Worm (Caenorhabditis elegans) whole organism, mixed stage, embryonic: Measurements from ENCODE around the gene dnj-24.
A peak's percentile ranks its signal among the peaks of the same experiment; 100 is the strongest.

Source experiments
- blmp-1 ChIP-seq: fragments of 150-350 bp; optimal IDR thresholded peaks from 2 replicates; lab custom pipeline; 2014; ENCODE audit warnings: missing biosample characterization, missing genetic modification characterization
- ceh-39 ChIP-seq: fragments of 150-350 bp; optimal IDR thresholded peaks from 2 replicates; lab custom pipeline; 2014; ENCODE audit warnings: missing biosample characterization, missing genetic modification characterization
- ceh-43 ChIP-seq: fragments of 200-800 bp; sonication (Bioruptor generic); optimal IDR thresholded peaks from 2 replicates; lab custom pipeline; 2018; ENCODE audit warnings: mild to moderate bottlenecking, missing genetic modification characterization, moderate library complexity, missing compliant biosample characterization
- ceh-83 ChIP-seq: fragments of 200-800 bp; sonication (Bioruptor generic); optimal IDR thresholded peaks from 2 replicates; lab custom pipeline; 2018; ENCODE audit warnings: mild to moderate bottlenecking, missing genetic modification characterization, missing compliant biosample characterization
- ces-1 ChIP-seq: fragments of 150-350 bp; optimal IDR thresholded peaks from 2 replicates; lab custom pipeline; 2014; ENCODE audit warnings: missing biosample characterization, missing genetic modification reagents, missing genetic modification characterization
- cnd-1 ChIP-seq: fragments of 200-800 bp; sonication (Bioruptor generic); optimal IDR thresholded peaks from 2 replicates; lab custom pipeline; 2018; ENCODE audit warnings: mild to moderate bottlenecking, missing genetic modification characterization, missing compliant biosample characterization
- drap-1 ChIP-seq: fragments of 200-800 bp; sonication (Bioruptor generic); optimal IDR thresholded peaks from 3 replicates; lab custom pipeline; 2018; ENCODE audit warnings: mild to moderate bottlenecking, missing genetic modification characterization, missing compliant biosample characterization
- elt-1 ChIP-seq: sonication (generic microtip); optimal IDR thresholded peaks from 2 replicates; lab custom pipeline; 2017; ENCODE audit warnings: missing genetic modification characterization, mild to moderate bottlenecking, missing compliant biosample characterization, antibody characterized with exemption, moderate library complexity, borderline replicate concordance; ENCODE audit not compliant: insufficient read depth
- elt-3 ChIP-seq: fragments of 150-350 bp; optimal IDR thresholded peaks from 2 replicates; lab custom pipeline; 2014; ENCODE audit warnings: missing biosample characterization, missing genetic modification characterization
- flh-1 ChIP-seq: fragments of 200-800 bp; sonication (Bioruptor generic); optimal IDR thresholded peaks from 2 replicates; lab custom pipeline; 2018; ENCODE audit warnings: mild to moderate bottlenecking, missing genetic modification characterization, moderate library complexity, missing compliant biosample characterization
- ham-2 ChIP-seq: fragments of 200-800 bp; sonication (Bioruptor generic); optimal IDR thresholded peaks from 2 replicates; lab custom pipeline; 2018; ENCODE audit warnings: mild to moderate bottlenecking, missing genetic modification characterization, missing compliant biosample characterization
- hlh-1 ChIP-seq: fragments of 150-350 bp; optimal IDR thresholded peaks from 2 replicates; lab custom pipeline; 2014; ENCODE audit warnings: missing biosample characterization, missing genetic modification reagents, missing genetic modification characterization
- lin-13 ChIP-seq: fragments of 150-350 bp; optimal IDR thresholded peaks from 2 replicates; lab custom pipeline; 2014; ENCODE audit warnings: missing biosample characterization, missing genetic modification characterization
- lin-32 ChIP-seq: fragments of 200-800 bp; sonication (Bioruptor generic); optimal IDR thresholded peaks from 2 replicates; lab custom pipeline; 2018; ENCODE audit warnings: mild to moderate bottlenecking, missing genetic modification characterization, missing compliant biosample characterization
- lsy-2 ChIP-seq: fragments of 150-350 bp; optimal IDR thresholded peaks from 2 replicates; lab custom pipeline; 2014; ENCODE audit warnings: missing biosample characterization, missing genetic modification characterization
- mab-5 ChIP-seq: fragments of 150-350 bp; optimal IDR thresholded peaks from 2 replicates; lab custom pipeline; 2014; ENCODE audit warnings: missing biosample characterization, missing genetic modification characterization
- mep-1 ChIP-seq: fragments of 150-350 bp; optimal IDR thresholded peaks from 2 replicates; lab custom pipeline; 2017; ENCODE audit warnings: missing biosample characterization, missing genetic modification reagents, missing genetic modification characterization, inconsistent platforms
- nhr-12 ChIP-seq: fragments of 150-350 bp; optimal IDR thresholded peaks from 2 replicates; lab custom pipeline; 2014; ENCODE audit warnings: missing biosample characterization, missing genetic modification characterization
- nhr-2 ChIP-seq: fragments of 150-350 bp; optimal IDR thresholded peaks from 2 replicates; lab custom pipeline; 2014; ENCODE audit warnings: missing biosample characterization, missing genetic modification characterization
- nhr-237 ChIP-seq: fragments of 150-350 bp; optimal IDR thresholded peaks from 2 replicates; lab custom pipeline; 2014; ENCODE audit warnings: missing biosample characterization, missing genetic modification characterization
- nhr-28 ChIP-seq: fragments of 150-350 bp; optimal IDR thresholded peaks from 2 replicates; lab custom pipeline; 2014; ENCODE audit warnings: missing biosample characterization, missing genetic modification characterization
- nhr-76 ChIP-seq: sonication (generic microtip); optimal IDR thresholded peaks from 2 replicates; lab custom pipeline; 2017; ENCODE audit warnings: missing biosample characterization, missing genetic modification characterization
- pha-4 ChIP-seq: fragments of 150-350 bp; optimal IDR thresholded peaks from 2 replicates; lab custom pipeline; 2018; ENCODE audit warnings: missing biosample characterization, missing genetic modification reagents, missing genetic modification characterization
- snpc-4 ChIP-seq: fragments of 150-350 bp; optimal IDR thresholded peaks from 2 replicates; lab custom pipeline; 2014; ENCODE audit warnings: missing biosample characterization, missing genetic modification characterization
- sptf-1 ChIP-seq: sonication (generic microtip); optimal IDR thresholded peaks from 2 replicates; lab custom pipeline; 2017; ENCODE audit warnings: mild to moderate bottlenecking, missing genetic modification characterization, moderate library complexity, missing compliant biosample characterization
- tbx-8 ChIP-seq: fragments of 200-800 bp; sonication (Bioruptor generic); optimal IDR thresholded peaks from 2 replicates; lab custom pipeline; 2018; ENCODE audit warnings: mild to moderate bottlenecking, missing genetic modification characterization, moderate library complexity, missing compliant biosample characterization
- unc-39 ChIP-seq: fragments of 150-350 bp; optimal IDR thresholded peaks from 2 replicates; lab custom pipeline; 2014; ENCODE audit warnings: missing biosample characterization, missing genetic modification characterization
- unc-62 ChIP-seq: fragments of 150-350 bp; optimal IDR thresholded peaks from 2 replicates; lab custom pipeline; 2014; ENCODE audit warnings: missing biosample characterization, missing genetic modification reagents, missing genetic modification characterization
- zip-8 ChIP-seq: fragments of 150-350 bp; optimal IDR thresholded peaks from 2 replicates; lab custom pipeline; 2014; ENCODE audit warnings: missing biosample characterization, missing genetic modification characterization
- ztf-11 ChIP-seq: fragments of 150-350 bp; optimal IDR thresholded peaks from 2 replicates; lab custom pipeline; 2014; ENCODE audit warnings: missing biosample characterization, missing genetic modification characterization

dnj-24 gene

ce11 chrIII:5388113-5388512 is 35.8 kb downstream of the dnj-24 start:
- no peak for TF ChIP-seq lin-13
- TF ChIP-seq sptf-1: no peak
- no peak for TF ChIP-seq nhr-237
- TF ChIP-seq lin-32 (GFP tag; lab: Kevin White, UChicago): no peak
- TF ChIP-seq elt-3 (tag; lab: Kevin White, UChicago): no peak
- TF ChIP-seq ztf-11 (tag; lab: Kevin White, UChicago): no peak
- TF ChIP-seq nhr-2 (tag; lab: Kevin White, UChicago): no peak

ce11 chrIII:5385315-5385714 is 38.6 kb downstream of the dnj-24 start, which contains the start of gene Y32H12A.7:
Y32H12A.7 (minus strand) TSS chrIII:5385415.
- TF ChIP-seq ceh-43 (GFP tag; lab: Kevin White, UChicago): no peak
- no peak for TF ChIP-seq pha-4
- TF ChIP-seq ceh-39 (tag; lab: Kevin White, UChicago): no peak
- TF ChIP-seq elt-1 (tag; lab: Kevin White, UChicago): no peak
- TF ChIP-seq snpc-4 (tag; lab: Kevin White, UChicago): no peak
- no peak for TF ChIP-seq cnd-1 (tag; lab: Kevin White, UChicago)
- no peak for TF ChIP-seq blmp-1
- no peak for TF ChIP-seq nhr-2 (tag; lab: Kevin White, UChicago)
- TF ChIP-seq ztf-11 (tag; lab: Kevin White, UChicago): no peak
- no peak for TF ChIP-seq ham-2 (GFP tag; lab: Kevin White, UChicago)
- TF ChIP-seq nhr-76 (tag; lab: Kevin White, UChicago): no peak
- TF ChIP-seq lin-13: no peak
- TF ChIP-seq zip-8 (tag; lab: Kevin White, UChicago): no peak
- no peak for TF ChIP-seq mep-1
- no peak for TF ChIP-seq drap-1 (GFP tag; lab: Kevin White, UChicago)
- TF ChIP-seq mab-5: no peak

- TF ChIP-seq snpc-4 (tag; lab: Kevin White, UChicago): no peak
- no peak for TF ChIP-seq elt-1 (tag; lab: Kevin White, UChicago)
- TF ChIP-seq mep-1: no peak
- TF ChIP-seq elt-3 (tag; lab: Kevin White, UChicago): no peak
- no peak for TF ChIP-seq cnd-1 (tag; lab: Kevin White, UChicago)
- no peak for TF ChIP-seq sptf-1
- no peak for TF ChIP-seq ces-1 (GFP tag; lab: Kevin White, UChicago)
- no peak for TF ChIP-seq nhr-237
- no peak for TF ChIP-seq zip-8 (tag; lab: Kevin White, UChicago)
- no peak for TF ChIP-seq unc-62 (GFP tag; lab: Kevin White, UChicago)
- TF ChIP-seq ceh-83 (GFP tag; lab: Kevin White, UChicago): no peak
- no peak for TF ChIP-seq lin-13
- no peak for TF ChIP-seq nhr-28
- TF ChIP-seq ztf-11 (tag; lab: Kevin White, UChicago): no peak
- TF ChIP-seq unc-39: no peak
- TF ChIP-seq ceh-39 (tag; lab: Kevin White, UChicago): no peak
- TF ChIP-seq hlh-1 (tag; lab: Kevin White, UChicago): no peak
- no peak for TF ChIP-seq nhr-12 (tag; lab: Kevin White, UChicago)
- no peak for TF ChIP-seq tbx-8 (GFP tag; lab: Kevin White, UChicago)
Measured at ce11 chrIII:5382073-5382472, 41.8 kb downstream of the dnj-24 start, which contains the start of gene Y32H12A.6. Y32H12A.6 (minus strand) TSS chrIII:5382173.

- TF ChIP-seq nhr-2 (tag; lab: Kevin White, UChicago) (no peak), mep-1 (no peak), elt-3 (tag; lab: Kevin White, UChicago) (no peak), zip-8 (tag; lab: Kevin White, UChicago) (no peak), nhr-76 (tag; lab: Kevin White, UChicago) (no peak)
Measured at ce11 chrIII:5380554-5380953, 43.3 kb downstream of the dnj-24 start.

- TF ChIP-seq snpc-4 (tag; lab: Kevin White, UChicago) (no peak), lsy-2 (tag; lab: Kevin White, UChicago) (peak; percentile 31)
Measured at ce11 chrIII:5379879-5380331, 44.0 kb downstream of the dnj-24 start, which contains the start of gene paqr-2. paqr-2 (minus strand) TSS chrIII:5379929.

ce11 chrIII:5375001-5375532 is 48.8 kb downstream of the dnj-24 start:
- no peak for TF ChIP-seq flh-1
